Worm (Caenorhabditis elegans) whole organism, L1 larva: ENCODE results near the gene gst-44.

Experiments used
- C16A3.4 ChIP-seq: fragments of 150-350 bp; optimal IDR thresholded peaks from 2 replicates; lab custom pipeline; 2014; ENCODE audit warnings: missing biosample characterization, missing genetic modification characterization
- alr-1 ChIP-seq: fragments of 200-800 bp; sonication (Bioruptor generic); optimal IDR thresholded peaks from 2 replicates; lab custom pipeline; 2018; ENCODE audit warnings: borderline replicate concordance, mild to moderate bottlenecking, missing genetic modification characterization, missing compliant biosample characterization
- blmp-1 ChIP-seq: fragments of 150-350 bp; optimal IDR thresholded peaks from 2 replicates; lab custom pipeline; 2014; ENCODE audit warnings: missing biosample characterization, missing genetic modification characterization
- ceh-82 ChIP-seq, 3 experiments: fragments of 150-350 bp in 1 of 3; sonication (generic microtip) in 2 of 3; optimal IDR thresholded peaks; 2 replicates each; lab custom pipeline; 2014 to 2017; ENCODE audit warnings: missing biosample characterization in 3 of 3, missing genetic modification characterization in 3 of 3
- ces-1 ChIP-seq: fragments of 150-350 bp; optimal IDR thresholded peaks from 2 replicates; lab custom pipeline; 2014; ENCODE audit warnings: missing biosample characterization, missing genetic modification reagents, missing genetic modification characterization
- dsc-1 ChIP-seq: sonication (generic microtip); optimal IDR thresholded peaks from 2 replicates; lab custom pipeline; 2016; ENCODE audit warnings: mild to moderate bottlenecking, missing genetic modification characterization, missing compliant biosample characterization
- efl-1 ChIP-seq, 4 experiments: fragments of 150-350 bp; optimal IDR thresholded peaks in 3 of 4; peaks in 1 of 4; 1 replicate in 1 of 4; 2 replicates in 3 of 4; lab custom pipeline; 2014; ENCODE audit warnings: missing biosample characterization in 2 of 4, missing genetic modification characterization in 2 of 4, missing genetic modification reagents in 2 of 4
- efl-3 ChIP-seq: fragments of 200-800 bp; sonication (Bioruptor generic); optimal IDR thresholded peaks from 2 replicates; lab custom pipeline; 2018; ENCODE audit warnings: mild to moderate bottlenecking, missing genetic modification characterization, missing compliant biosample characterization
- egl-27 ChIP-seq, 2 experiments: fragments of 150-350 bp in 1 of 2; sonication (generic microtip); optimal IDR thresholded peaks; 3 replicates each; lab custom pipeline; 2017 to 2018; ENCODE audit warnings: missing biosample characterization in 2 of 2, missing genetic modification characterization in 2 of 2, missing genetic modification reagents in 2 of 2
- elt-2 ChIP-seq: sonication (generic microtip); optimal IDR thresholded peaks from 2 replicates; lab custom pipeline; 2016; ENCODE audit warnings: missing genetic modification characterization, mild to moderate bottlenecking, inconsistent platforms, missing compliant biosample characterization, missing genetic modification reagents
- ets-5 ChIP-seq: fragments of 200-800 bp; sonication (Bioruptor generic); IDR thresholded peaks from 2 replicates; pipeline ENCODE4 v1.3.6; 2022; ENCODE audit warnings: missing genetic modification characterization, missing compliant biosample characterization
- fkh-10 ChIP-seq: sonication (generic microtip); optimal IDR thresholded peaks from 2 replicates; lab custom pipeline; 2017; ENCODE audit warnings: missing biosample characterization, missing genetic modification reagents, missing genetic modification characterization
- fkh-8 ChIP-seq: sonication (generic microtip); optimal IDR thresholded peaks from 2 replicates; lab custom pipeline; 2016; ENCODE audit warnings: mild to moderate bottlenecking, missing genetic modification characterization, missing compliant biosample characterization
- fos-1 ChIP-seq: fragments of 150-350 bp; optimal IDR thresholded peaks from 2 replicates; lab custom pipeline; 2014; ENCODE audit warnings: missing biosample characterization, missing genetic modification characterization
- hlh-4 ChIP-seq: sonication (generic microtip); optimal IDR thresholded peaks from 2 replicates; lab custom pipeline; 2016; ENCODE audit warnings: mild to moderate bottlenecking, missing genetic modification characterization, missing compliant biosample characterization
- hpl-2 ChIP-seq: fragments of 150-350 bp; optimal IDR thresholded peaks from 2 replicates; lab custom pipeline; 2014; ENCODE audit warnings: missing biosample characterization, missing genetic modification reagents, missing genetic modification characterization
- isw-1 ChIP-seq: fragments of 200-800 bp; sonication (Bioruptor generic); IDR thresholded peaks from 2 replicates; pipeline ENCODE4 v1.3.6; 2022; ENCODE audit warnings: missing genetic modification characterization, missing compliant biosample characterization
- lin-13 ChIP-seq: fragments of 150-350 bp; optimal IDR thresholded peaks from 2 replicates; lab custom pipeline; 2014; ENCODE audit warnings: missing biosample characterization, missing genetic modification reagents, missing genetic modification characterization
- lin-35 ChIP-seq, 2 experiments: fragments of 150-350 bp; optimal IDR thresholded peaks; 2 replicates each; lab custom pipeline; 2014; ENCODE audit warnings: missing biosample characterization in 2 of 2, missing genetic modification characterization in 2 of 2, missing genetic modification reagents in 2 of 2
- lir-3 ChIP-seq: sonication (generic microtip); optimal IDR thresholded peaks from 2 replicates; lab custom pipeline; 2016; ENCODE audit warnings: mild to moderate bottlenecking, missing genetic modification characterization, moderate library complexity, missing compliant biosample characterization; ENCODE audit not compliant: poor library complexity
- mdl-1 ChIP-seq, 2 experiments: fragments of 150-350 bp; optimal IDR thresholded peaks; 2 replicates each; lab custom pipeline; 2014 to 2017; ENCODE audit warnings: missing biosample characterization in 2 of 2, missing genetic modification characterization in 2 of 2, inconsistent platforms in 1 of 2
- mep-1 ChIP-seq: fragments of 150-350 bp; optimal IDR thresholded peaks from 2 replicates; lab custom pipeline; 2014; ENCODE audit warnings: missing biosample characterization, missing genetic modification characterization
- nhr-12 ChIP-seq: sonication (generic microtip); optimal IDR thresholded peaks from 2 replicates; lab custom pipeline; 2017; ENCODE audit warnings: missing biosample characterization, missing genetic modification characterization
- nhr-71 ChIP-seq: sonication (generic microtip); optimal IDR thresholded peaks from 2 replicates; lab custom pipeline; 2016; ENCODE audit warnings: mild to moderate bottlenecking, missing genetic modification characterization, moderate library complexity, missing compliant biosample characterization
- pag-3 ChIP-seq: sonication (generic microtip); optimal IDR thresholded peaks from 2 replicates; lab custom pipeline; 2017; ENCODE audit warnings: missing genetic modification characterization, mild to moderate bottlenecking, missing compliant biosample characterization, antibody characterized with exemption, borderline replicate concordance; ENCODE audit not compliant: insufficient read depth
- rnt-1 ChIP-seq: sonication (generic microtip); optimal IDR thresholded peaks from 2 replicates; lab custom pipeline; 2016; ENCODE audit warnings: mild to moderate bottlenecking, missing genetic modification characterization, moderate library complexity, missing compliant biosample characterization
- skn-1 ChIP-seq: fragments of 150-350 bp; optimal IDR thresholded peaks from 2 replicates; lab custom pipeline; 2014; ENCODE audit warnings: missing biosample characterization, missing genetic modification characterization
- sptf-1 ChIP-seq: fragments of 150-350 bp; optimal IDR thresholded peaks from 2 replicates; lab custom pipeline; 2014; ENCODE audit warnings: missing biosample characterization, missing genetic modification characterization
- unc-62 ChIP-seq: fragments of 150-350 bp; optimal IDR thresholded peaks from 2 replicates; lab custom pipeline; 2014; ENCODE audit warnings: missing biosample characterization, missing genetic modification reagents, missing genetic modification characterization
- unc-86 ChIP-seq: sonication (generic microtip); optimal IDR thresholded peaks from 2 replicates; lab custom pipeline; 2016; ENCODE audit warnings: missing genetic modification characterization, missing compliant biosample characterization
- unc-98 ChIP-seq: fragments of 200-800 bp; sonication (Bioruptor generic); IDR thresholded peaks from 2 replicates; pipeline ENCODE4 v1.3.6; 2022; ENCODE audit warnings: missing genetic modification characterization, missing compliant biosample characterization
- xbp-1 ChIP-seq: sonication (generic microtip); optimal IDR thresholded peaks from 2 replicates; lab custom pipeline; 2016; ENCODE audit warnings: missing genetic modification characterization, missing compliant biosample characterization
- zip-4 ChIP-seq: fragments of 200-800 bp; sonication (Bioruptor generic); optimal IDR thresholded peaks from 2 replicates; lab custom pipeline; 2018; ENCODE audit warnings: mild to moderate bottlenecking, missing genetic modification characterization, moderate library complexity, missing compliant biosample characterization

gst-44 gene

ce11 chrV:16420696-16421095, 30.0 kb downstream of the gst-44 start, which contains the start of gene srw-48:
TSS of gene srw-48 (plus strand) at chrV:16420996.
- no peak for TF ChIP-seq xbp-1 (tag; lab: Kevin White, UChicago)
- TF ChIP-seq lin-35 (GFP tag; optimal IDR thresholded peaks at IDR 0.05; lab: Kevin White, UChicago) = no peak
- no peak for TF ChIP-seq lin-13
- TF ChIP-seq hpl-2 (GFP tag; lab: Kevin White, UChicago) = no peak
- TF ChIP-seq dsc-1 (tag; lab: Kevin White, UChicago) = no peak
- TF ChIP-seq sptf-1 (tag; lab: Kevin White, UChicago) = no peak
- TF ChIP-seq fkh-8 (tag; lab: Kevin White, UChicago) = no peak
- TF ChIP-seq rnt-1 (tag; lab: Kevin White, UChicago) = no peak
- TF ChIP-seq nhr-71 (tag; lab: Kevin White, UChicago) = no peak
- TF ChIP-seq, all 84 proteins: peak for 0

- TF ChIP-seq egl-27 (tag; optimal IDR thresholded peaks at IDR 0.05; lab: Kevin White, UChicago) = no peak
These were observed 33.7 kb downstream of the gst-44 start, which contains the start of gene srw-29 for ce11 chrV:16424428-16424827. TSS of gene srw-29 (minus strand) at chrV:16424528.

- TF ChIP-seq alr-1 (tag; lab: Kevin White, UChicago) (no peak), skn-1 (no peak), blmp-1 (tag; lab: Kevin White, UChicago) (no peak), ceh-82 (tag; optimal IDR thresholded peaks at IDR 0.05; lab: Kevin White, UChicago) (no peak), mep-1 (tag; lab: Kevin White, UChicago) (no peak), unc-86 (tag; lab: Kevin White, UChicago) (no peak), hlh-4 (tag; lab: Kevin White, UChicago) (no peak)
- TF ChIP-seq, all 84 proteins: peak for 0
These were observed 38.8 kb downstream of the gst-44 start, which contains the start of gene F26D2.10 for ce11 chrV:16429503-16429902. TSS of gene F26D2.10 (minus strand) at chrV:16429603.

- no peak for TF ChIP-seq isw-1 (GFP tag; lab: Robert Waterston, UW)
- no peak for TF ChIP-seq efl-1 (optimal IDR thresholded peaks at IDR 0.05; lab: Kevin White, UChicago)
- TF ChIP-seq efl-1 (GFP tag; optimal IDR thresholded peaks at IDR 0.05 in 1 of 2; lab: Kevin White, UChicago) = no peak
- TF ChIP-seq unc-62 = no peak
- TF ChIP-seq efl-3 (GFP tag; lab: Kevin White, UChicago) = no peak
- no peak for TF ChIP-seq pag-3 (tag; lab: Kevin White, UChicago)
- TF ChIP-seq zip-4 (GFP tag; lab: Kevin White, UChicago) = no peak
- no peak for TF ChIP-seq fkh-8 (tag; lab: Kevin White, UChicago)
- no peak for TF ChIP-seq nhr-12 (tag; lab: Kevin White, UChicago)
- no peak for TF ChIP-seq fos-1 (tag; lab: Kevin White, UChicago)
- TF ChIP-seq mdl-1 (tag; optimal IDR thresholded peaks at IDR 0.05; lab: Kevin White, UChicago) = no peak
These were observed 39.2 kb downstream of the gst-44 start, which contains the start of gene str-73 for ce11 chrV:16429940-16430339. TSS of gene str-73 (plus strand) at chrV:16430240.

- TF ChIP-seq elt-2 (tag; lab: Kevin White, UChicago) (no peak), fkh-10 (GFP tag; lab: Kevin White, UChicago) (no peak), ets-5 (GFP tag; lab: Robert Waterston, UW) (no peak), skn-1 (no peak), C16A3.4 (tag; lab: Kevin White, UChicago) (no peak), lir-3 (tag; lab: Kevin White, UChicago) (no peak), ces-1 (GFP tag; lab: Kevin White, UChicago) (no peak), rnt-1 (tag; lab: Kevin White, UChicago) (no peak), unc-98 (no peak)
- TF ChIP-seq, all 84 proteins: peak for 0
These were observed 42.8 kb downstream of the gst-44 start, which contains the start of gene clec-234 for ce11 chrV:16433471-16433870. TSS of gene clec-234 (minus strand) at chrV:16433571.
